Worm (Caenorhabditis elegans) whole organism, L4/young adult: ENCODE data around the gene F49E10.2.

Experiments used
- W03F9.2 ChIP-seq: fragments of 150-350 bp; optimal IDR thresholded peaks from 2 replicates; lab custom pipeline; 2014; ENCODE audit warnings: missing biosample characterization, missing genetic modification characterization
- dao-5 ChIP-seq: sonication (generic microtip); optimal IDR thresholded peaks from 2 replicates; lab custom pipeline; 2016; ENCODE audit warnings: missing genotype, missing genetic modification characterization, moderate library complexity, missing compliant biosample characterization
- him-1 ChIP-seq: sonication (generic microtip); optimal IDR thresholded peaks from 2 replicates; lab custom pipeline; 2016; ENCODE audit warnings: missing genotype, missing genetic modification reagents, missing genetic modification characterization, missing compliant biosample characterization

The F49E10.2 gene

ce11 chrX:5890080-5890479 is at the start of gene F49E10.2:
TSS of gene F49E10.2 (plus strand) at chrX:5890380.
- TF ChIP-seq him-1, result no peak
- no peak for TF ChIP-seq W03F9.2 (tag; lab: Kevin White, UChicago)
- no peak for TF ChIP-seq dao-5 (tag; lab: Kevin White, UChicago)

DNA sequence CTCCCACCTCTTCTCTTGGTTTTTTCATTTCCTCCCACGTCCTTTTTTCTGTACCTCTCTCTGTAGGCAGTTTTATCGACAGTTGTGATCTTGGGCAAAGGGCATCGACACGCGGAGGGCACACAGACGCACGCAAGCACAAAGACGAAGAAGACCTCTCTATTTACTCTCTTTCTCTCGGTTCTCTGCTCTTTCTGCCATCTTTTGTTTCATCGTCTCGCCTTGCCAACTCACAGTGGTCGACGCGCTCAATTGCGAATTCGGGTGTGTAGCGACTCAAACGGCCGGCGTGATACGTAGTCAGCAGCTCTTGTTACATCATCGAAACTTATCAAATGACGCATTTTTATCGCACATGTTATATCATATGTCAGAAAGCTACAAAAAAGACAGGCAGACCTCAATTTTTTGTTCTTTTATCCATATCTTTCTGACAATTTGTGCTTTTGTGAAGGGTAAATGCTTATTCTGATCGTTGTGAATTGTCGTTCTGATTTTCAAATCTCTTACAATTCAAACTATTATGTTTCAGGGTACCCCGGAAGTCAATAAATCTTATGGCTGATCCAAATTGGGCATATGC is 49.0 kb upstream of the F49E10.2 start, which contains the start of gene puf-9:
TSS of gene puf-9 (plus strand) at position 533 of the 583 bp plus-strand sequence.
- TF ChIP-seq him-1 (peak; percentile 96), dao-5 (tag; lab: Kevin White, UChicago) (peak; percentile 61), W03F9.2 (tag; lab: Kevin White, UChicago) (peak; percentile 83)

- TF ChIP-seq dao-5 (tag; lab: Kevin White, UChicago) (no peak), him-1 (peak; percentile 39)
Observed at ce11 chrX:5847268-5847667, 42.9 kb upstream of the F49E10.2 start.

DNA sequence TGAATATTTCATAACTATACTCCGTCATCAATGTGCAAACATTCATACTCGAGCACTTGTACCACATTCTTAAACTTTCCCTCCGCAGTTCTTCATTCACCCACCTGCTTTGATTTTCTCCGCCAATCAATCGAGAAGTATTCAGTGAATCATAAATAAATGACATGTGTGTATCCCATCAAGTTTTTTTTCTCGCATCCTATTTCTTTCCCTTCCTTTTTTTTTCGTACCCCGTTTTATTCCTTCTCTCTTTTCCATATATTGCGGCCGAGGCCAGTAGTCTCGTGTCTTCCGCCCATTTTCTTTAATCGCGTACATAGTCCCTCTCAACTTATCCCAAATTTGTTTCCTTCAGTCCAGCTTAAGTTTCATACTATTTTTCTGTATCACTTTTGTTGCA is 41.5 kb upstream of the F49E10.2 start, which contains the start of gene atat-2:
TSS of gene atat-2 (plus strand) at position 398 of the 400 bp plus-strand sequence.
- no peak for TF ChIP-seq dao-5 (tag; lab: Kevin White, UChicago)
- TF ChIP-seq W03F9.2 (tag; lab: Kevin White, UChicago), result no peak
- TF ChIP-seq him-1, result no peak

DNA sequence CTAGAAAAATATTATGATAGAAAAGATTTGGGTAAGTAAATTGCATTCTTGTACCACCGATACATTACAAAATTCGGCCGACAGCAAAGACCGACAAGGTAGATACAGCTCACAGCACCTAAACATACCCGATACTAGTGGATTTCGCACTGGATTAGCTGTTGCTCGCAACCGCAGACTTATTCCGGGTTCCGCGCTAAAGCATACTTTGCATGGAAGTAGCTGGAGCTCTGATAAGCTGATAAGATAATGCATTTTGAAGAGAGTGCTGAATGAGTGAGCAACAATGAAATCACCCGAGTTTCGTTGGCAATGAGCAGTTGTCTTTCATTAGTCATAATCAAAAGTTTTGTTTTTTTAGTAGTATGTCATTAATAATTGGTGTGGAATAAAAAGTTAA is 39.7 kb upstream of the F49E10.2 start:
- TF ChIP-seq W03F9.2 (tag; lab: Kevin White, UChicago) (no peak), him-1 (no peak), dao-5 (tag; lab: Kevin White, UChicago) (no peak)

DNA sequence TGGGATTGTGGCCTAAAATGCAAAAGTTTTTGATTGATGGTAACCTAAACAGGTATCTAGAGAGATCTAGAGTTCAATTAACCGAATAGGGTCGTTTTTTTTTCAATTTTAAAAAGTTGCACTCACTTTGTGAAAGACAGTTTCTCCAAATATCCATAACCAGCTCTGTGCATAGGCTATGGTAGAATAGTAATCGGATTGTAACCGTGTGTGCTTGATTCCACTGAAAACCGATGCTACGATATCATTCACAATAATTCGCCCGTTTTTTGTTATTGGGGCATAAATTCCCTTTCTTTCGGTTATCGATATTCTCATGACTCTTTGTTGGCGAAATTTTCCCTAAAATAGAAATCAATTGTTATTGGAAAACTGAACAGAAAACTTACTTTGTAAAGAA is 38.1 kb upstream of the F49E10.2 start:
- TF ChIP-seq W03F9.2 (tag; lab: Kevin White, UChicago) (no peak), dao-5 (tag; lab: Kevin White, UChicago) (no peak), him-1 (no peak)

- TF ChIP-seq W03F9.2 (tag; lab: Kevin White, UChicago) (no peak), him-1 (no peak), dao-5 (tag; lab: Kevin White, UChicago) (no peak)
Observed at ce11 chrX:5854163-5854451, 36.1 kb upstream of the F49E10.2 start, which contains the start of gene hog-1. TSS of gene hog-1 (minus strand) at chrX:5854263.

DNA sequence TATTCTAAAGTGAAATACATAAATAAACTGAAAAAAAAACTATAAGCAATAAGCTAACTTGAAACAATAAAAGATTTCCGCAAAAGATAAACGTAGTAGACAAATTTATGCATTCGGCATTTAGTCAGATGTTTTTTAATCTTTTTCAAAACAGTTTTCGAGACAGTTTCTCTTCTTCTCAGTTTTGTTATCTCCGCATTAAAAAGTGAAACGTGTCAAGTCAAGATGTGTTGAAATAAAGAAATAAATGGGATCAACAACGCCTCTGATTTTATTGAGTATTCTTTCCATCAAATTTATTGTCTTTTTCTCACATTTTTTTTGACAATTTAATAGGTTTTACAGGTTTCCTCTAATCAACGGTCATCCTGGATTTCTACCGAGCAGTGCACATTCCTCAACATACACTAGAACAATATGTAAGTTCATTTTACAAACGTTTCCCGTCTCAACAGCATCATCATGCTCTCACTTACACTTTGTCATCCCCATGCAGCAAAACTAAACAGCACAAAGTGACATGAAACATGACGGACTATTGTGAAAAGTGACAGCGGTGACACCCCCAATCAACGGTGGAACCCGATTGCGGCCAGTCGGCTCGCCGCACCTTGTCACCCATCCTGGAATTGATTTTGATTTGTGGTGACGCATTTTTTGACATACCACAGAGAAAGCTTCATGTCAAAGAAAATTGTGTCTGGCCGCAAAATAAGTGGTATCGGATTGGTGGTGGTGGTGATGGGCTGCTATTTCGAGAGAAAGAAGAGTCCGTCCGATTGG is 35.5 kb upstream of the F49E10.2 start:
- TF ChIP-seq dao-5 (tag; lab: Kevin White, UChicago), result no peak
- no peak for TF ChIP-seq him-1
- no peak for TF ChIP-seq W03F9.2 (tag; lab: Kevin White, UChicago)

ce11 chrX:5859161-5859560 is 31.0 kb upstream of the F49E10.2 start:
- no peak for TF ChIP-seq him-1
- no peak for TF ChIP-seq W03F9.2 (tag; lab: Kevin White, UChicago)
- TF ChIP-seq dao-5 (tag; lab: Kevin White, UChicago), result no peak

DNA sequence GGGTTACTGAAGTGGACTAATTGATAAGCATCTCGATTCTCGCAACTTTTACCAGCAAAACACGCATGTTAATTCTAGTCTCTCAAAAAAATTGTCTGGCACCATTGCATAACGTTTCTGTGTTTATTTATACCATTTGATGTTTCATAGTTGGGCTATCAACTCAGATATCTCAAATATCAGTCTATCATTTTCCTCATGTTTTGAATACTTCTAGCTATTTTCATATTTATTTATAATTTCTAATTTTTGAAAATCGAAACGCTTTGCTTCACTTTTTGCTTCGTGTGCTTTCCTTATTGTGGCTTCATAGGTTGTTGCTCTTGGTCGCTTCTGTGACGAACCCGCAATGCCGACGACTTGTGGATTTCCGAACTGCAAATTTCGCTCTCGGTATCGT is 27.8 kb upstream of the F49E10.2 start, which contains the start of gene ctbp-1:
TSS of gene ctbp-1 (plus strand) at position 301 of the 400 bp plus-strand sequence.
- TF ChIP-seq him-1, result no peak

- TF ChIP-seq W03F9.2 (tag; lab: Kevin White, UChicago) (no peak), him-1 (no peak), dao-5 (tag; lab: Kevin White, UChicago) (no peak)
Observed at ce11 chrX:5868030-5868429, 22.1 kb upstream of the F49E10.2 start.

ce11 chrX:5869603-5870002 is 20.6 kb upstream of the F49E10.2 start:
- no peak for TF ChIP-seq him-1
- TF ChIP-seq dao-5 (tag; lab: Kevin White, UChicago), result no peak

- no peak for TF ChIP-seq him-1
- no peak for TF ChIP-seq dao-5 (tag; lab: Kevin White, UChicago)
- no peak for TF ChIP-seq W03F9.2 (tag; lab: Kevin White, UChicago)
Observed at ce11 chrX:5872153-5872552, 18.0 kb upstream of the F49E10.2 start.

- TF ChIP-seq W03F9.2 (tag; lab: Kevin White, UChicago) (no peak), him-1 (no peak), dao-5 (tag; lab: Kevin White, UChicago) (no peak)
Observed at ce11 chrX:5875567-5875966, 14.6 kb upstream of the F49E10.2 start, which contains the start of gene F49E10.4. TSS of gene F49E10.4 (plus strand) at chrX:5875867.

DNA sequence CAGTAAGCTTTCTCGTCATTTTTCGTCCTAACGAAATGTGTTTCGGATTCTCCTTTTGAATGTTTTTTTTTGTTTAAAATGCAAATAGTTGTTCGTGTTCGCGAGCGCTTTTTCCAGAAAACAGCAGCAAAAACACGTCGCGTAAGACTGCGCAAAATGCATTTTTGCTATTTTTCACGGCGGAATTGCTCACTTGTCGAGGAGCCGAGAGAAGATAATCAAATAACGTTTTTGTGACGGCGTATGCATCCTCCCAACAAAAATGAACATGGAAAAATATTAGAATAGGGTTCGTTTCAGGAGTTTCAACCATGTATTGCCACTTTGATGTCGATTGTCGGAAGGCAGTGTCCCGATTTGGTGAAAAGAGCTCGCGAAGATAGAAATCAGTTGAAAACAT is 13.1 kb upstream of the F49E10.2 start:
- TF ChIP-seq W03F9.2 (tag; lab: Kevin White, UChicago) (no peak), him-1 (no peak), dao-5 (tag; lab: Kevin White, UChicago) (no peak)
